Worm (Caenorhabditis elegans): Measurements from ENCODE around the gene ztf-7.

ztf-7 gene

DNA sequence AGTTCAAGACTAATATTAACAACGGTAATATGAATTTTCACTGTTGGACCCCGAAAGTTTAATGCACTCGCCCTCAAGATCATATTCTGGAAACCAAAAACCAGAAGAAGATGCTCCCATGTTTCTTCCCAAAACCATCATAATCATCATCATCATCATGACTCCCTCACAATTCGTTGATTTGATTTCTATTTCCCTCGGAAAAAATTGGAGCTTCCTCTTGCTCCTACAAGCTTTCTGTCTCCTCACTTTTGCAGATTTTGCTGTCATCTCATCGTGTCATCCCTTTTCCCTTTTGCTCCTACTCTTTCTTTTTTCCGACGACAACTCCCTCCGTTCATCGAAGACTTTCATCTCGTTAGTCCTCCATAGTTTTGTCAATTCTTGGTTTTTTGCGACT is 17.5 kb downstream of the ztf-7 start, which contains the start of gene F46B6.2:
F46B6.2 (plus strand) TSS at position 316 of the 400 bp plus-strand sequence.
- TF ChIP-seq nhr-77 (tag; optimal IDR thresholded peaks at IDR 0.05), result no peak
- no peak for TF ChIP-seq mdl-1 (tag; optimal IDR thresholded peaks at IDR 0.05)
- TF ChIP-seq lin-39 (tag; optimal IDR thresholded peaks at IDR 0.05), result no peak
- TF ChIP-seq R02D3.7 (tag; optimal IDR thresholded peaks at IDR 0.05), result no peak
- TF ChIP-seq C34F6.9 (tag; optimal IDR thresholded peaks at IDR 0.05), result no peak
- no peak for TF ChIP-seq mab-5 (tag; optimal IDR thresholded peaks at IDR 0.05)
- TF ChIP-seq egl-27 (tag; optimal IDR thresholded peaks at IDR 0.05), result no peak
- TF ChIP-seq lsy-2 (tag; optimal IDR thresholded peaks at IDR 0.05), result no peak
- TF ChIP-seq lin-13 (GFP tag; optimal IDR thresholded peaks at IDR 0.05), result no peak
- TF ChIP-seq unc-62 (GFP tag; optimal IDR thresholded peaks at IDR 0.05), result no peak
- no peak for TF ChIP-seq elt-3 (tag; optimal IDR thresholded peaks at IDR 0.05)
- TF ChIP-seq snpc-4 (tag; optimal IDR thresholded peaks at IDR 0.05), result no peak
- TF ChIP-seq nhr-237 (tag; optimal IDR thresholded peaks at IDR 0.05), result no peak
- TF ChIP-seq dmd-4 (tag; optimal IDR thresholded peaks at IDR 0.05), result no peak
- no peak for TF ChIP-seq unc-55 (GFP tag; optimal IDR thresholded peaks at IDR 0.05)
- TF ChIP-seq blmp-1 (tag; optimal IDR thresholded peaks at IDR 0.05; ENCODE audit: insufficient read depth), result no peak
- no peak for TF ChIP-seq nhr-21 (tag; optimal IDR thresholded peaks at IDR 0.05)
- TF ChIP-seq nhr-25 (tag; optimal IDR thresholded peaks at IDR 0.05), result no peak

DNA sequence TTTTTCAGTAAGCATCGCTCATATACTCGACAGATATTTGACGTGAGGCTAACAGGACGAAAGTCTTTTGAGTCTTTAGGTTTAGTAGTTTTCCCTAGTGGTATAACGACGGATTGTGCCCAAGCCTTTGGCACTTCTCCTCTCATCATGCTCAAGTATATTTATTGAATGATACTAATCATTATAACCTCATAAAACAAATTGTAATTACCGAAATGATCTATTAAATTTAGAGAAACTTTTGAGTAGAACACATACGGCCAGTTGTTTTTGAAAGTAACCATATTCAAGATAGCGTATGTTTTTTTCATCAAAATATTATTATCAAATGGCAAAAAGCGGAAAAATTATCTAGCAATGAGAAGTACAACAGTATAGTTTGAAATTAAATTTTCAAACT is 18.2 kb downstream of the ztf-7 start:
- TF ChIP-seq nhr-23 (tag; optimal IDR thresholded peaks at IDR 0.05) (no peak), unc-39 (tag; optimal IDR thresholded peaks at IDR 0.05) (no peak), nhr-25 (tag; optimal IDR thresholded peaks at IDR 0.05) (no peak), blmp-1 (tag; optimal IDR thresholded peaks at IDR 0.05; ENCODE audit: insufficient read depth) (no peak), ztf-4 (tag; optimal IDR thresholded peaks at IDR 0.05) (no peak), elt-1 (tag; optimal IDR thresholded peaks at IDR 0.05) (no peak), ceh-16 (tag; optimal IDR thresholded peaks at IDR 0.05) (no peak)

DNA sequence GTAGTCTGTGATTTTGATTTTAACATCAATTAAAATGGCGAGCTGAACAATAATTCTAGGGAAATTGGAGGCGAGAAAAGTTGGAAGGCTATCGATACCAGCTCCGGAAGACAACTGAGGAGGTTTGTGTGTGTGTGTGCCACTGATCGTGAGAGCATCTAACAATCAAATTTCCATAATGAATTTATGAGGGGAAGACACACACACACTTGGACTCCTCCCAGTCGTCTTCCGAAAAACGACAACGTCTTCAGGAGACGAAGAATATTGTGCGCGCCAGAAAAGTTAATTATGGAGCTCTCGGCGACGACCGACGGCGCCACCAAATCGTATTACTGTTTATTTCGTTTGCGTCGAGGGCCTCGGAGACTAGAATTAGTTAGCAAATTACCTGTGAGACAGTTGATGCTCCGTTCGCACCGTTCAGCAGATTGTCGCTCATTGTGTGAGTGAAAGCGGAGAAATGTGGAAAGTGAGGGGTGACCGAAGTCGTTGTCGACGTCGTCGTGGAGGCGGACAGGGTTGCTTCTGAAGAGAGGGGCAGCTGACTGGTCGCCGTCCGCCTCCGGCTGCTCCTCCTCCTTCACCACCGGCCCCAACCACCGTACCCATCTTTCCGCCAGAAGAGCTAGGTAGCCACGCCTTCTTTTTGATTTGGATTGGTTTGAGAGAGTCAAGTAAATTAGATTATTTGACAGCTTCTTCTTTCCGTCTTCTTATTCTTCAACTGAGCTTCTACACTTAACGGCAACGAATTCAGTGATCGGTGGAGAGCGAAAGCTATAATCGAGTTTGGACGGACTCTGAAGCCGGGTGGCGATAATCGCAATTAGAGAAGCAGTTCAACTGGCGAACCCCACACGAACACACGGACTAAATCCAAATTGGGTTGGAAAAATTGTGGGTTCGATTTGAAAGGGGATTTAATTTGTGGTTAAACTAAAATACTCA is 20.4 kb downstream of the ztf-7 start, which contains the start of gene unc-42:
unc-42 (minus strand) TSS at position 564 of the 951 bp plus-strand sequence.
- TF ChIP-seq egl-27 (tag; optimal IDR thresholded peaks at IDR 0.05) (no peak), mdl-1 (tag; optimal IDR thresholded peaks at IDR 0.05) (no peak), ceh-16 (tag; optimal IDR thresholded peaks at IDR 0.05) (no peak), unc-62 (GFP tag; optimal IDR thresholded peaks at IDR 0.05) (no peak), lsy-2 (tag; optimal IDR thresholded peaks at IDR 0.05) (peak in 1 of 2 experiments; percentile 30), alr-1 (tag; optimal IDR thresholded peaks at IDR 0.05) (no peak), sma-9 (GFP tag; optimal IDR thresholded peaks at IDR 0.05) (peak; percentile 56), sma-9 (tag; optimal IDR thresholded peaks at IDR 0.05) (no peak), zag-1 (tag; optimal IDR thresholded peaks at IDR 0.05) (peak; percentile 54), F13H6.1 (tag; optimal IDR thresholded peaks at IDR 0.05) (no peak), C34F6.9 (tag; optimal IDR thresholded peaks at IDR 0.05) (no peak), mab-5 (tag; optimal IDR thresholded peaks at IDR 0.05) (no peak), skn-1 (tag; optimal IDR thresholded peaks at IDR 0.05) (no peak), nhr-11 (tag; optimal IDR thresholded peaks at IDR 0.05) (no peak), unc-39 (tag; optimal IDR thresholded peaks at IDR 0.05) (no peak), gmeb-1 (tag; optimal IDR thresholded peaks at IDR 0.05) (no peak), nhr-25 (tag; optimal IDR thresholded peaks at IDR 0.05) (no peak), lin-11 (tag; optimal IDR thresholded peaks at IDR 0.05) (no peak), sma-3 (GFP tag; optimal IDR thresholded peaks at IDR 0.05) (no peak), snpc-4 (tag; optimal IDR thresholded peaks at IDR 0.05) (no peak), crh-2 (tag; optimal IDR thresholded peaks at IDR 0.05) (no peak), nhr-77 (tag; optimal IDR thresholded peaks at IDR 0.05) (no peak), unc-55 (GFP tag; optimal IDR thresholded peaks at IDR 0.05) (no peak), peb-1 (tag; optimal IDR thresholded peaks at IDR 0.05) (no peak)

DNA sequence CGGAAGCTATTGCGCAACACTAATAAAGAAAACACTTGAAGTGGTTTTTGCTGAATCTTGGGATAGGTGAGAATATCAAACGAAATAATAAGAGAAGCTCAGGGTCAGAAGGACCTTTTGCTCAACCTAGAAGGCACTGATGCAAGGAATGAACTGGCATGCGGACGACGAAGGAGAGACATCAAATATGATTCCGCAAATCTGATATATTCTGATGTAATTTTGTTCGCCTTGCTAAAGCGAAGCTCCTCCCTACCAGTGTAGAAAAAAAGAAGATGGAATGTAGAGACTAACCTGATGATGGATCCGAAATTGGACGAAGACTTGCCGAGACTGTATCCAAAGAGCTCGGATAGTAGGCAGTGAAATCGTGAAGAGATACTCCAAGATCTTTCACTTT is 21.6 kb downstream of the ztf-7 start:
- no peak for TF ChIP-seq lin-39 (tag; optimal IDR thresholded peaks at IDR 0.05)
- TF ChIP-seq ceh-82 (tag; optimal IDR thresholded peaks at IDR 0.05), result no peak
- no peak for TF ChIP-seq F13H6.1 (tag; optimal IDR thresholded peaks at IDR 0.05)
